Fruit fly (Drosophila melanogaster): ENCODE measurements around the gene CG13083.

Gene CG13083

dm6 chr2L:19452535-19453317, 34.6 kb upstream of the CG13083 start:
- TF ChIP-seq Sp1 (GFP tag; optimal IDR thresholded peaks at IDR 0.05) (no peak), rgr (GFP tag; optimal IDR thresholded peaks at IDR 0.05) (no peak), woc (GFP tag; optimal IDR thresholded peaks at IDR 0.05) (peak; percentile 33), dsf (GFP tag; optimal IDR thresholded peaks at IDR 0.05; ENCODE audit: borderline replicate concordance) (no peak), HLH106 (tag; optimal IDR thresholded peaks at IDR 0.05) (peak; percentile 2), OdsH (GFP tag; optimal IDR thresholded peaks at IDR 0.05) (peak; percentile 26), Mio (GFP tag; optimal IDR thresholded peaks at IDR 0.05) (no peak), Vsx2 (GFP tag; optimal IDR thresholded peaks at IDR 0.05; ENCODE audit: partially characterized antibody) (no peak), ey (GFP tag; optimal IDR thresholded peaks at IDR 0.05) (peak; percentile 6), foxo (GFP tag; optimal IDR thresholded peaks at IDR 0.05) (peak in 1 of 2 experiments; percentile 35), dl (GFP tag; optimal IDR thresholded peaks at IDR 0.05; ENCODE audit: insufficient read depth in 1 of 2, partially characterized antibody in 2 of 2) (no peak), h (GFP tag; optimal IDR thresholded peaks at IDR 0.05) (peak; percentile 89), CG9705 (GFP tag; optimal IDR thresholded peaks at IDR 0.05) (no peak), Hnf4 (GFP tag; optimal IDR thresholded peaks at IDR 0.05) (no peak), Myc (optimal IDR thresholded peaks at IDR 0.05) (peak; percentile 6), Jra (GFP tag; optimal IDR thresholded peaks at IDR 0.05) (no peak)

DNA sequence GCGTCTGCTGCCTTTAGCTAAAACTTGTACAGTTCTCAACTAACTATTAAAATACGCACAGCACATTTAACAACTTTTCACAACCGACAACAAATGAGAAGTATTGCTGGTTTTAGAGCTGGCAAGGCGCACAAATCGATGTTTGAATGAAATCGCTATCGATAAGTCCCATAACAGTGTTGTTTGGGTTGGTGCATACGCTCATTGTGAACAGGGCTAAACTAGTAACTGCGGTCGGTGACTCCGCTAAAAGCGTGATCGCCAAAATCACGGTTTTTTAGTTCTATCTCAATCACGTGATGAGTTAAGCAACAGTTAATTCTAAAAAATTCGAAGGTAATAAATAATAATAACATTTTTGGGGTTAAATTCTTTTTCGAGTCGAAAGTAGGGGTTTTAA, 33.9 kb upstream of the CG13083 start, which contains the start of gene Top2:
TSS of gene Top2 (minus strand) at position 110 of the 400 bp plus-strand sequence.
- TF ChIP-seq Dfd (GFP tag; optimal IDR thresholded peaks at IDR 0.05), result no peak
- no peak for TF ChIP-seq ey (GFP tag; optimal IDR thresholded peaks at IDR 0.05)
- no peak for TF ChIP-seq dmrt93B (GFP tag; optimal IDR thresholded peaks at IDR 0.05)
- no peak for TF ChIP-seq sage (GFP tag; optimal IDR thresholded peaks at IDR 0.05)
- no peak for TF ChIP-seq CrebA (GFP tag; optimal IDR thresholded peaks at IDR 0.05; ENCODE audit: borderline replicate concordance)
- TF ChIP-seq Vsx2 (GFP tag; optimal IDR thresholded peaks at IDR 0.05; ENCODE audit: partially characterized antibody), result peak; percentile 9
- TF ChIP-seq Dif (GFP tag; optimal IDR thresholded peaks at IDR 0.05; ENCODE audit: partially characterized antibody), result no peak
- TF ChIP-seq Myc (optimal IDR thresholded peaks at IDR 0.05), result no peak
- TF ChIP-seq usp (GFP tag; optimal IDR thresholded peaks at IDR 0.05), result no peak
- TF ChIP-seq Jra (GFP tag; optimal IDR thresholded peaks at IDR 0.05), result peak; percentile 16
- peak; percentile 32 for TF ChIP-seq HLH106 (tag; optimal IDR thresholded peaks at IDR 0.05)
- no peak for TF ChIP-seq Rel (GFP tag; optimal IDR thresholded peaks at IDR 0.05)
- peak; percentile 29 for TF ChIP-seq Rel (tag; optimal IDR thresholded peaks at IDR 0.05)
- TF ChIP-seq OdsH (GFP tag; optimal IDR thresholded peaks at IDR 0.05), result no peak
- TF ChIP-seq dl (GFP tag; optimal IDR thresholded peaks at IDR 0.05; ENCODE audit: insufficient read depth in 1 of 2, partially characterized antibody in 2 of 2), result no peak
- no peak for TF ChIP-seq GATAd (GFP tag; optimal IDR thresholded peaks at IDR 0.05)
- peak; percentile 6 for TF ChIP-seq woc (GFP tag; optimal IDR thresholded peaks at IDR 0.05)
- TF ChIP-seq fru (GFP tag; optimal IDR thresholded peaks at IDR 0.05), result no peak
- no peak for TF ChIP-seq Abd-B (GFP tag; optimal IDR thresholded peaks at IDR 0.05)
- TF ChIP-seq foxo (GFP tag; optimal IDR thresholded peaks at IDR 0.05), result peak in 1 of 2 experiments; percentile 23
- TF ChIP-seq Hr78 (GFP tag; optimal IDR thresholded peaks at IDR 0.05), result no peak
- TF ChIP-seq br (GFP tag; optimal IDR thresholded peaks at IDR 0.05), result no peak
- TF ChIP-seq brk (GFP tag; optimal IDR thresholded peaks at IDR 0.05), result no peak
- no peak for TF ChIP-seq jim (GFP tag; optimal IDR thresholded peaks at IDR 0.05)
- peak; percentile 7 for TF ChIP-seq rgr (GFP tag; optimal IDR thresholded peaks at IDR 0.05)
- peak; percentile 66 for TF ChIP-seq Hnf4 (GFP tag; optimal IDR thresholded peaks at IDR 0.05)
- TF ChIP-seq lola (GFP tag; optimal IDR thresholded peaks at IDR 0.05), result no peak
- TF ChIP-seq pan (optimal IDR thresholded peaks at IDR 0.05), result no peak
- TF ChIP-seq Hr83 (GFP tag; optimal IDR thresholded peaks at IDR 0.05; ENCODE audit: poor library complexity, severe bottlenecking), result peak; percentile 69
- peak; percentile 60 for TF ChIP-seq h (GFP tag; optimal IDR thresholded peaks at IDR 0.05)
- TF ChIP-seq tai (GFP tag; optimal IDR thresholded peaks at IDR 0.05), result no peak
- TF ChIP-seq dsf (GFP tag; optimal IDR thresholded peaks at IDR 0.05; ENCODE audit: borderline replicate concordance), result no peak

Measured in whole organism, wandering third instar larva.